Worm (Caenorhabditis elegans) whole organism, L3 larva: ENCODE measurements around the gene Y57G11C.52.

Experiments used
- R02D3.7 ChIP-seq: fragments of 150-350 bp; optimal IDR thresholded peaks from 2 replicates; lab custom pipeline; 2014; ENCODE audit warnings: missing biosample characterization, missing genetic modification characterization
- ZK546.5 ChIP-seq: sonication (generic microtip); optimal IDR thresholded peaks from 2 replicates; lab custom pipeline; 2017; ENCODE audit warnings: missing biosample characterization, missing genetic modification characterization
- aly-2 ChIP-seq: fragments of 150-350 bp; optimal IDR thresholded peaks from 2 replicates; lab custom pipeline; 2014; ENCODE audit warnings: missing biosample characterization, missing genetic modification characterization
- ama-1 ChIP-seq: fragments of 150-350 bp; optimal IDR thresholded peaks from 2 replicates; lab custom pipeline; 2018
- ceh-16 ChIP-seq: sonication (generic microtip); optimal IDR thresholded peaks from 2 replicates; lab custom pipeline; 2017; ENCODE audit warnings: missing biosample characterization, missing genetic modification characterization
- ceh-28 ChIP-seq: fragments of 150-350 bp; optimal IDR thresholded peaks from 2 replicates; lab custom pipeline; 2014; ENCODE audit warnings: missing biosample characterization, missing genetic modification reagents, missing genetic modification characterization
- ceh-82 ChIP-seq: fragments of 150-350 bp; optimal IDR thresholded peaks from 2 replicates; lab custom pipeline; 2014; ENCODE audit warnings: missing biosample characterization, missing genetic modification characterization
- ceh-9 ChIP-seq: sonication (generic microtip); optimal IDR thresholded peaks from 2 replicates; lab custom pipeline; 2018; ENCODE audit warnings: missing biosample characterization, missing genetic modification characterization
- daf-12 ChIP-seq: fragments of 150-350 bp; optimal IDR thresholded peaks from 2 replicates; lab custom pipeline; 2014; ENCODE audit warnings: missing biosample characterization, missing genetic modification reagents, missing genetic modification characterization
- egl-27 ChIP-seq: sonication (generic microtip); optimal IDR thresholded peaks from 4 replicates; lab custom pipeline; 2017; ENCODE audit warnings: missing biosample characterization, missing genetic modification reagents, missing genetic modification characterization
- egl-5 ChIP-seq: fragments of 150-350 bp; optimal IDR thresholded peaks from 2 replicates; lab custom pipeline; 2017; ENCODE audit warnings: missing biosample characterization, missing genetic modification reagents, missing genetic modification characterization, inconsistent platforms
- elt-1 ChIP-seq: fragments of 150-350 bp; optimal IDR thresholded peaks from 2 replicates; lab custom pipeline; 2014; ENCODE audit warnings: missing biosample characterization, missing genetic modification characterization
- elt-2 ChIP-seq: sonication (generic microtip); optimal IDR thresholded peaks from 2 replicates; lab custom pipeline; 2016; ENCODE audit warnings: missing genetic modification reagents, mild to moderate bottlenecking, missing genetic modification characterization, missing compliant biosample characterization
- elt-3 ChIP-seq, 3 experiments: fragments of 150-350 bp in 1 of 3; sonication (generic microtip) in 2 of 3; optimal IDR thresholded peaks; 2 replicates in 2 of 3; 4 replicates in 1 of 3; lab custom pipeline; 2014 to 2017; ENCODE audit warnings: missing biosample characterization in 3 of 3, missing genetic modification characterization in 3 of 3
- eor-1 ChIP-seq, 2 experiments: fragments of 150-350 bp; optimal IDR thresholded peaks; 2 replicates each; lab custom pipeline; 2014 to 2018; ENCODE audit warnings: missing biosample characterization in 2 of 2, missing genetic modification characterization in 2 of 2
- fkh-10 ChIP-seq: sonication (generic microtip); optimal IDR thresholded peaks from 2 replicates; lab custom pipeline; 2017; ENCODE audit warnings: missing biosample characterization, missing genetic modification reagents, missing genetic modification characterization
- fos-1 ChIP-seq: fragments of 150-350 bp; optimal IDR thresholded peaks from 2 replicates; lab custom pipeline; 2014; ENCODE audit warnings: missing biosample characterization, missing genetic modification characterization
- hmg-11 ChIP-seq: sonication (generic microtip); optimal IDR thresholded peaks from 2 replicates; lab custom pipeline; 2016; ENCODE audit warnings: missing genetic modification characterization, missing compliant biosample characterization
- jun-1 ChIP-seq: fragments of 150-350 bp; optimal IDR thresholded peaks from 2 replicates; lab custom pipeline; 2014; ENCODE audit warnings: missing biosample characterization, missing genetic modification reagents, missing genetic modification characterization
- lin-15B ChIP-seq: fragments of 150-350 bp; optimal IDR thresholded peaks from 2 replicates; lab custom pipeline; 2014; ENCODE audit warnings: missing biosample characterization, missing genetic modification characterization
- lin-39 ChIP-seq: fragments of 150-350 bp; optimal IDR thresholded peaks from 2 replicates; lab custom pipeline; 2018; ENCODE audit warnings: missing biosample characterization, missing genetic modification reagents, missing genetic modification characterization
- lsy-12 ChIP-seq: sonication (generic microtip); optimal IDR thresholded peaks from 2 replicates; lab custom pipeline; 2016; ENCODE audit warnings: mild to moderate bottlenecking, missing genetic modification characterization, missing compliant biosample characterization
- mdl-1 ChIP-seq: fragments of 150-350 bp; optimal IDR thresholded peaks from 2 replicates; lab custom pipeline; 2014; ENCODE audit warnings: missing biosample characterization, missing genetic modification characterization
- nhr-11 ChIP-seq: fragments of 150-350 bp; optimal IDR thresholded peaks from 2 replicates; lab custom pipeline; 2014; ENCODE audit warnings: missing biosample characterization, missing genetic modification characterization
- nhr-237 ChIP-seq: fragments of 150-350 bp; optimal IDR thresholded peaks from 2 replicates; lab custom pipeline; 2014; ENCODE audit warnings: missing biosample characterization, missing genetic modification characterization
- nhr-28 ChIP-seq: fragments of 150-350 bp; optimal IDR thresholded peaks from 2 replicates; lab custom pipeline; 2014; ENCODE audit warnings: missing biosample characterization, missing genetic modification characterization
- nhr-43 ChIP-seq: sonication (generic microtip); optimal IDR thresholded peaks from 2 replicates; lab custom pipeline; 2016; ENCODE audit warnings: mild to moderate bottlenecking, missing genetic modification characterization, missing compliant biosample characterization; ENCODE audit not compliant: poor library complexity, severe bottlenecking
- nhr-67 ChIP-seq: fragments of 150-350 bp; optimal IDR thresholded peaks from 2 replicates; lab custom pipeline; 2014; ENCODE audit warnings: missing biosample characterization, missing genetic modification characterization
- nhr-76 ChIP-seq: fragments of 150-350 bp; sonication (generic microtip); optimal IDR thresholded peaks from 5 replicates; lab custom pipeline; 2014; ENCODE audit warnings: missing biosample characterization, missing genetic modification characterization
- pha-4 ChIP-seq: fragments of 150-350 bp; optimal IDR thresholded peaks from 2 replicates; lab custom pipeline; 2014; ENCODE audit warnings: missing biosample characterization, missing genetic modification reagents, missing genetic modification characterization
- pqm-1 ChIP-seq: fragments of 150-350 bp; optimal IDR thresholded peaks from 2 replicates; lab custom pipeline; 2017; ENCODE audit warnings: missing biosample characterization, missing genetic modification characterization, inconsistent platforms
- skn-1 ChIP-seq: fragments of 150-350 bp; optimal IDR thresholded peaks from 2 replicates; lab custom pipeline; 2014; ENCODE audit warnings: missing biosample characterization, missing genetic modification characterization
- snpc-4 ChIP-seq: fragments of 150-350 bp; optimal IDR thresholded peaks from 2 replicates; lab custom pipeline; 2014; ENCODE audit warnings: missing biosample characterization, missing genetic modification characterization
- tbx-2 ChIP-seq: sonication (generic microtip); optimal IDR thresholded peaks from 2 replicates; lab custom pipeline; 2016; ENCODE audit warnings: mild to moderate bottlenecking, missing genetic modification characterization, missing compliant biosample characterization
- unc-39 ChIP-seq: sonication (generic microtip); optimal IDR thresholded peaks from 4 replicates; lab custom pipeline; 2017; ENCODE audit warnings: missing biosample characterization, missing genetic modification characterization
- unc-62 ChIP-seq: fragments of 150-350 bp; sonication (generic microtip); optimal IDR thresholded peaks from 4 replicates; lab custom pipeline; 2014; ENCODE audit warnings: missing biosample characterization, missing genetic modification reagents, missing genetic modification characterization
- zag-1 ChIP-seq: fragments of 150-350 bp; optimal IDR thresholded peaks from 2 replicates; lab custom pipeline; 2014; ENCODE audit warnings: missing biosample characterization, missing genetic modification characterization
- ztf-11 ChIP-seq: fragments of 150-350 bp; optimal IDR thresholded peaks from 2 replicates; lab custom pipeline; 2014; ENCODE audit warnings: missing biosample characterization, missing genetic modification characterization
- ztf-4 ChIP-seq: fragments of 150-350 bp; optimal IDR thresholded peaks from 2 replicates; lab custom pipeline; 2014; ENCODE audit warnings: missing biosample characterization, missing genetic modification characterization

The Y57G11C.52 gene

DNA sequence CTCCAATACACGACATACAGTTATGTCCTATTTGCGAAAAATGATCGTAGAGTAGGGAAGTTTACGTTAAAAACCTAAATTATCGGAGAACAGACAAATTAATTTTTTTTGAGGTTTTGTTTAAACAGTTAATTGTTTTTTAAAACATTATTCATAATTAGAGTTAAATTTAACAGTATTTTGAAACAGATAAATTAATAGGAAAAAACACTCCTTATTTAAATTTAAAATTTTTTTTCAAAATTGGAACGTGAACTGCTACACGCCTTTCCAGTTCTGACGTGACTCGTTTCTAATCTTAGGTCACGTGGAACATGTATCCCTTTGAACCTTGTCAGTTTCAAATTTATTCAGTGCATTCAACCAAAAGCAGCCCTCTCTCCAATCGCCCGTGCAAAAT is at the start of gene Y57G11C.52:
Y57G11C.52 (plus strand) TSS at position 301 of the 400 bp plus-strand sequence.
- no peak for TF ChIP-seq ceh-16 (tag; lab: Kevin White, UChicago)
- no peak for TF ChIP-seq eor-1 (tag; optimal IDR thresholded peaks at IDR 0.05; lab: Kevin White, UChicago)
- no peak for TF ChIP-seq skn-1 (tag; lab: Kevin White, UChicago)
- TF ChIP-seq fos-1 (tag; lab: Kevin White, UChicago): no peak
- no peak for TF ChIP-seq ceh-9
- no peak for TF ChIP-seq lsy-12
- no peak for TF ChIP-seq egl-5 (tag; lab: Kevin White, UChicago)
- no peak for TF ChIP-seq nhr-67 (tag; lab: Kevin White, UChicago)
- no peak for TF ChIP-seq ZK546.5 (tag; lab: Kevin White, UChicago)
- TF ChIP-seq elt-1 (tag; lab: Kevin White, UChicago): no peak
- no peak for TF ChIP-seq nhr-28 (tag; lab: Kevin White, UChicago)
- no peak for TF ChIP-seq nhr-43 (tag; lab: Kevin White, UChicago)

DNA sequence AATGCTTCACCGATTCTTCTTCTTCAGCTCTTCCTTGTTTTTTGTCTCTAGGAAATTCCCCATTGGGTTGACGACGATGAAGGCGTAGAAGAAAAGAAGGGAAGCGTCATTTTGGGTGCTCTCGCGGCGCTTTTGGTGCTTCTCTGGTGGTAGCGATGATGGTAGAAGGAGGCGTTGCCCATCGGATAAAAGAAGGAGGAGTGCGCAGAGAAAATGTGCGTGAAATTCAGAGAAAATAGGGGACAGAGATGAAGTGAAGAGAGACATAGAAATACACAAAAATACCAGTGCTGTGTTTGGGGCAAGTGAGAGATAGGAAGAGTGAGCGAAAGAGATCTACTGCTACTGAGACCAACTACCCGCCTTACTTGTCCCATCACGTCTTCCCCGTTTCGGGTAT is 46.9 kb upstream of the Y57G11C.52 start, which contains the start of gene oig-5:
oig-5 (plus strand) TSS at position 301 of the 400 bp plus-strand sequence.
- TF ChIP-seq lin-39 (tag; lab: Kevin White, UChicago) (peak; percentile 3), nhr-11 (tag; lab: Kevin White, UChicago) (no peak)

DNA sequence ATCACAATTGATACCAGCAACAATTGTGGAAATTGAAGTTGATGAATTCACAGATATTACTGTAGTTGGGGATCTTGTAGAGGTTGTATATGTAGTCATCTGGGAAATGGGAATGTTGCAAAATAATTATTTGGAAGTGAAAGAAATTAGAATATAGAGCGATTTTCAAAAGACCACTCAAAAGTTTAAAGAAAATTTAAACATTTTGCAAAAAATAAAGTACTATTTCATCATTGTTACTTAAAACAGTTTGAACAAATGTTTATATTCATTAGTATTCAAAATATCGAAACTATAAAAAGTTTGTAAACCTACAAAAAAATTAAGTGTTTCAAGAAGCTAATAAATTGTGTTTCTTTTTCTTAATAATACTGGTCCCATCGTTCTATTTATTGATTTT is 37.5 kb upstream of the Y57G11C.52 start, which contains the start of gene Y57G11C.46:
Y57G11C.46 (minus strand) TSS at position 101 of the 400 bp plus-strand sequence.
- TF ChIP-seq hmg-11 (tag; lab: Kevin White, UChicago) (no peak), ztf-11 (tag; lab: Kevin White, UChicago) (no peak), skn-1 (tag; lab: Kevin White, UChicago) (no peak), fos-1 (tag; lab: Kevin White, UChicago) (no peak), lin-15B (tag; lab: Kevin White, UChicago) (no peak)

DNA sequence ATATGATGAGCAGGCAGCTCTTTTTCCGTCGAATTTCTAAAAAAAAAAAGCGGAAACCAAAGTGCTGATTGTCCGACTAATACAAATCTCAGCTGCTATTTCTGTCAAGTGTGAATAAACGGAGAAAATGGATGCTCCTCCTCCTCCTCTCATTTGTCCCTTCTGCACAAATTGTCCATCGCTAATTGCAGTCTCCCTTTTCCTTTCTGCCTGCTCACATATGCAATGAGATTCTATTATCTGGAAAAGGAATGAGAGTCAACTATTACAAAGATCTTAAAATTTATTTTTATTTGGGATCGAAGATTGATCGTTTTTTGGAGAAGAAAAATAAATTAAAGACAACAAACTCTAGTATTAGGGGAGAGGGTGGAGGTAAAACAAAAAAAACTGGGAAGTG is 31.5 kb upstream of the Y57G11C.52 start:
- TF ChIP-seq mdl-1 (no peak), egl-27 (no peak), ztf-11 (tag; lab: Kevin White, UChicago) (no peak), ceh-82 (tag; lab: Kevin White, UChicago) (peak; percentile 3), elt-1 (tag; lab: Kevin White, UChicago) (no peak), nhr-76 (tag; lab: Kevin White, UChicago) (no peak), daf-12 (no peak), tbx-2 (no peak), ama-1 (lab: Kevin White, UChicago) (peak; percentile 62), skn-1 (tag; lab: Kevin White, UChicago) (peak; percentile 9), pqm-1 (peak; percentile 14), nhr-43 (tag; lab: Kevin White, UChicago) (peak; percentile 50)

DNA sequence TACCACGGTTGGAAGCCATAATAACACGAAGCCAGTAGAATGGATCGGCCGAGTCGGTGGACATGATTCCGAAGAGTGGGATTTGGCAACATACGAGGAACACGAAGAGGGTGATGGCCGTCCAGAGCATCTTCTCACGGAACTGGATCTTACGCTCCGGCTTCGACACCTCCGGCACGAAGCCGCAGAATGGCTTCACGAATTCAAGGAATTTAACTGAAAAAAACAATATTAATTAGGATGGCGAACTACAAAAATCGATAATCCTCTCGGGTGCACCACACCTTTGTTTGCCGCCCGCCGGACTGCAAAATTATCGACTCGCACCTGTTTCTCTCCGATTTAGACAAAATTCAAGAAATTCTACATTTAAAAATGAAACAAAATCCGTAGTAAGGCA is 29.6 kb upstream of the Y57G11C.52 start:
- TF ChIP-seq pha-4 (tag; lab: Kevin White, UChicago) (no peak), hmg-11 (tag; lab: Kevin White, UChicago) (no peak), skn-1 (tag; lab: Kevin White, UChicago) (no peak), egl-27 (no peak)

ce11 chrIV:14824878-14825352 is 28.9 kb upstream of the Y57G11C.52 start, which contains the start of gene sec-61.A:
sec-61.A (minus strand) TSS chrIV:14825264.
- peak; percentile 61 for TF ChIP-seq elt-2 (tag; lab: Kevin White, UChicago)
- no peak for TF ChIP-seq eor-1 (tag; optimal IDR thresholded peaks at IDR 0.05; lab: Kevin White, UChicago)
- no peak for TF ChIP-seq ztf-4 (tag; lab: Kevin White, UChicago)
- peak; percentile 41 for TF ChIP-seq ceh-28 (tag; lab: Kevin White, UChicago)
- TF ChIP-seq egl-5 (tag; lab: Kevin White, UChicago): no peak
- peak; percentile 53 for TF ChIP-seq zag-1
- peak; percentile 75 for TF ChIP-seq snpc-4 (tag; lab: Kevin White, UChicago)
- no peak for TF ChIP-seq nhr-28 (tag; lab: Kevin White, UChicago)
- peak; percentile 49 for TF ChIP-seq pha-4 (tag; lab: Kevin White, UChicago)
- TF ChIP-seq daf-12: no peak
- no peak for TF ChIP-seq unc-39 (tag; lab: Kevin White, UChicago)
- peak; percentile 65 for TF ChIP-seq skn-1 (tag; lab: Kevin White, UChicago)
- no peak for TF ChIP-seq ceh-9
- no peak for TF ChIP-seq ceh-16 (tag; lab: Kevin White, UChicago)
- TF ChIP-seq jun-1 (tag; lab: Kevin White, UChicago): peak; percentile 69
- TF ChIP-seq tbx-2: peak; percentile 41
- TF ChIP-seq nhr-76 (tag; lab: Kevin White, UChicago): no peak
- TF ChIP-seq ceh-82 (tag; lab: Kevin White, UChicago): peak; percentile 53
- TF ChIP-seq R02D3.7 (tag; lab: Kevin White, UChicago): peak; percentile 48
- TF ChIP-seq ama-1 (lab: Kevin White, UChicago): no peak
- TF ChIP-seq elt-3 (tag; optimal IDR thresholded peaks at IDR 0.05; lab: Kevin White, UChicago): peak in 1 of 3 experiments; percentile 64
- no peak for TF ChIP-seq ztf-11 (tag; lab: Kevin White, UChicago)
- peak; percentile 32 for TF ChIP-seq fkh-10 (GFP tag; lab: Kevin White, UChicago)
- TF ChIP-seq lin-15B (tag; lab: Kevin White, UChicago): peak; percentile 71
- TF ChIP-seq unc-62: no peak
- no peak for TF ChIP-seq nhr-237 (tag; lab: Kevin White, UChicago)
- TF ChIP-seq aly-2 (tag; lab: Kevin White, UChicago): no peak
- TF ChIP-seq ZK546.5 (tag; lab: Kevin White, UChicago): no peak
- peak; percentile 40 for TF ChIP-seq nhr-43 (tag; lab: Kevin White, UChicago)
